Worm (Caenorhabditis elegans): Measurements from ENCODE around the gene attf-3.

Gene attf-3

DNA sequence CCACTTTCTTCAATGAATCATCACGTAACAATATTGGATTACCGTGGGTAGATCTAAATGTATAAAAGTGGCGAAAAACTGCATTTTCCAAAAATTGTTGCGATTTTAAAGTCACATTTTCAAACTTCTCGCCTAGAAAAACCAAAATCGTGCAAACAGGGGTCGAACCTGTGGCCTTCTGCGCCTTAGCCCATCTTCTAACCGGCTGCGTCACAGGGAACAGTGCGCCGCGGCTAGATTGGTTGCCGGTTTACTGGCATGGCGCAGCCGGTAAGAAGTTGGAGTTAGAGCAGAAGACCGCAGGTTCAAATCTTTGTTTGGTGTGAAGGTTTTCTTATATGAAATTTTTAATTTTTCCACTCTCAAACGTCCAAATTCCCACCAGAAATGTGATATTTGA, 37.1 kb downstream of the attf-3 start:
- TF ChIP-seq ama-1 (optimal IDR thresholded peaks at IDR 0.05) (no peak), nhr-6 (tag; optimal IDR thresholded peaks at IDR 0.05) (no peak), nhr-129 (tag; optimal IDR thresholded peaks at IDR 0.05) (no peak), zag-1 (tag; optimal IDR thresholded peaks at IDR 0.05) (no peak), nhr-12 (tag; optimal IDR thresholded peaks at IDR 0.05) (no peak), F13H6.1 (tag; optimal IDR thresholded peaks at IDR 0.05) (no peak), lin-11 (tag; optimal IDR thresholded peaks at IDR 0.05) (no peak), lsy-2 (tag; optimal IDR thresholded peaks at IDR 0.05) (no peak), snpc-4 (tag; optimal IDR thresholded peaks at IDR 0.05) (no peak), aly-2 (tag; optimal IDR thresholded peaks at IDR 0.05) (no peak), C34F6.9 (tag; optimal IDR thresholded peaks at IDR 0.05) (no peak), blmp-1 (tag; optimal IDR thresholded peaks at IDR 0.05; ENCODE audit: insufficient read depth) (no peak), sma-9 (GFP tag; optimal IDR thresholded peaks at IDR 0.05) (no peak), sma-9 (tag; optimal IDR thresholded peaks at IDR 0.05) (no peak), ztf-11 (tag; optimal IDR thresholded peaks at IDR 0.05) (no peak)

DNA sequence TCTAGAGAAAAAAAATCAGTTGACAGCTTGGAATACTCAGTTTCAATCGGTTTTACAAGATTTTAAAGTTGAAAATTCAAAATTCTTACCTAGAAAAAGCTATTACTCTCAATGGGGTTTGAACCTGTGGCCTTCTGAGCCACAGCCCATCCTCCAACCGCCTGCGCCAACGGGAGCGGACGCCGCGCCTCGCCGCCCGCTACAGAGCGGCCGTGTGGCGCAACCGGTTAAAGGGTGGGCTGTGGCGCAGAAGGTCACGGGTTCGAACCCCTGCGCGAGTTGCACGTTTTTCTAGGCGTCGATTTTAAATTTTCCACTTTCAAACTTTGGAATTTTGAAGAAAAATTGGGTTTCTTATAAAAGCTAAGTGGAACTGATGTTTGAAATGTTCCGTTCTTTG, 37.9 kb downstream of the attf-3 start:
- TF ChIP-seq unc-39 (tag; optimal IDR thresholded peaks at IDR 0.05) = no peak
- TF ChIP-seq lin-13 (GFP tag; optimal IDR thresholded peaks at IDR 0.05) = no peak
- no peak for TF ChIP-seq ztf-4 (tag; optimal IDR thresholded peaks at IDR 0.05)
- TF ChIP-seq elt-3 (tag; optimal IDR thresholded peaks at IDR 0.05) = no peak
- no peak for TF ChIP-seq alr-1 (tag; optimal IDR thresholded peaks at IDR 0.05)
- TF ChIP-seq nhr-11 (tag; optimal IDR thresholded peaks at IDR 0.05) = no peak
- no peak for TF ChIP-seq mab-5 (tag; optimal IDR thresholded peaks at IDR 0.05)
- TF ChIP-seq nhr-25 (tag; optimal IDR thresholded peaks at IDR 0.05) = no peak
- no peak for TF ChIP-seq ztf-11 (tag; optimal IDR thresholded peaks at IDR 0.05)
- no peak for TF ChIP-seq crh-2 (tag; optimal IDR thresholded peaks at IDR 0.05)
- no peak for TF ChIP-seq ztf-1 (GFP tag; conservative IDR thresholded peaks at IDR 0.05)

DNA sequence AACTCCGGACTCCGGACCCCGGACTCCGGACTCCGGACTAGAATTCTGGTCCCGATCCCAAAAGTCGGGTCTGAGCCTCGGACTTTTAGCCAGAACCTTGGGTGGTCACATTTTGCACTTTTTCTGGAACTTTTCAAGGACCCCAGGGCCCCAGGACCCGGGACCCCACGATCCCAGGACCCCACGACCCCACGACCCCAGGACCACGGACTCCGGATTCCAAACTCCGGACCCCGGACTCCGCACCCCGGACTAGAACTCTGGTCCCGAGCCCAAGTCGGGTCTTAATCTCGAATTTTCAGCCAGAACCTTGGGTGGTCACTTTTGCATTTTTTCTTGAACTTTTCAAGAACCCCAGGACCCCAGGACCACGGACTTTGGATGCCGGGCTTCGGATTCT, 43.5 kb downstream of the attf-3 start:
- no peak for TF ChIP-seq ZK546.5 (tag; optimal IDR thresholded peaks at IDR 0.05)
- no peak for TF ChIP-seq dmd-4 (tag; optimal IDR thresholded peaks at IDR 0.05)
- no peak for TF ChIP-seq ztf-11 (tag; optimal IDR thresholded peaks at IDR 0.05)
- no peak for TF ChIP-seq unc-39 (tag; optimal IDR thresholded peaks at IDR 0.05)
- TF ChIP-seq egl-27 (tag; optimal IDR thresholded peaks at IDR 0.05) = no peak
- TF ChIP-seq mdl-1 (tag; optimal IDR thresholded peaks at IDR 0.05) = no peak
- no peak for TF ChIP-seq lsy-2 (tag; optimal IDR thresholded peaks at IDR 0.05)
- no peak for TF ChIP-seq gmeb-1 (tag; optimal IDR thresholded peaks at IDR 0.05)
- no peak for TF ChIP-seq ceh-82 (tag; optimal IDR thresholded peaks at IDR 0.05)
- no peak for TF ChIP-seq mbf-1 (tag; optimal IDR thresholded peaks at IDR 0.05)
- no peak for TF ChIP-seq nhr-11 (tag; optimal IDR thresholded peaks at IDR 0.05)
- TF ChIP-seq crh-2 (tag; optimal IDR thresholded peaks at IDR 0.05) = no peak
- no peak for TF ChIP-seq blmp-1 (tag; optimal IDR thresholded peaks at IDR 0.05; ENCODE audit: insufficient read depth)
- TF ChIP-seq sma-9 (GFP tag; optimal IDR thresholded peaks at IDR 0.05) = no peak
- no peak for TF ChIP-seq sma-9 (tag; optimal IDR thresholded peaks at IDR 0.05)
- no peak for TF ChIP-seq lin-13 (GFP tag; optimal IDR thresholded peaks at IDR 0.05)
- no peak for TF ChIP-seq sma-3 (GFP tag; optimal IDR thresholded peaks at IDR 0.05)

DNA sequence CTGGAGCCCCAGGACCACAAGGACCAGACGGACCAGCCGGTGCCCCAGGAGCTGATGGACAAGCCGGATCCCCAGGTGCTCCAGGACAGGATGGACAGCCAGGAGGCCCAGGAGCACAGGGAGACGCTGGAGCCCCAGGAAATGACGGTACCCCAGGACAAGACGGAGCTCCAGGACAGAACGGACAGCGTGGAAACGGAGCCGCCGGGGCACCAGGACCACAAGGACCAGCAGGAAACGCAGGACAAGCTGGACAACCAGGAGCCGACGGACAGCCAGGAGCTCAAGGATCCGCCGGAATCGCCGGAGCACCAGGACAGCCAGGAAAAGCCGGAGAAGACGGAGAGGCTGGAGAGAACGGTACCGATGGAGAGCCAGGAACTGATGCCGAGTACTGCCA, 44.7 kb downstream of the attf-3 start:
- TF ChIP-seq ztf-4 (tag; optimal IDR thresholded peaks at IDR 0.05) (no peak), sma-3 (GFP tag; optimal IDR thresholded peaks at IDR 0.05) (no peak), lin-39 (tag; optimal IDR thresholded peaks at IDR 0.05) (no peak)

DNA sequence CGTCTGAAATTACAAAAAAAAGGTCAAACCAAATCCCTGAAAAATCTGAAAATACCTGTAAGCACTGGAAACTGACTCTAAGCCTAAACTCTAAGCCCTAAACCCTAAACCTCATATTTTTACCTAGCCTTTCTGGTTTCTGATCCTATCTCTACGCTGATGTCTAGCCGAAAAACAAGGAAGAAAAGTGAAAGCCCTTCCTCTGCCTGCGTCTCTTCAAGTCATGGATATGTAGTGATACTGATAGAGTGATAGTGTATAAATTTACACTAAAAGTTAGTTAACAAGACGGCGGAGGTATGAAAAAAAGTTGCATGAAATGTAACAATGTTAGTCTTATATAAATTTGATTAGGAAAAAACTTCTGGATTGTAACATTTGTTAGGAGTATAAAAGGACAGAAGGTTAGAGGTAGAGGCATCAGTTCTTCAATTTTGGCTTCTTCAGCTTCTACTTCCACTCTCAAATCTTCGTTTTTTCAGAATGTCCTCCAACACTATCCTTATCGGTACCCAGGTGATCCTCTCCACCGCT, 45.5 kb downstream of the attf-3 start, which contains the start of gene col-88:
Gene col-88, plus strand, starts transcription at position 484 of the 534 bp plus-strand sequence.
- TF ChIP-seq blmp-1 (tag; optimal IDR thresholded peaks at IDR 0.05; ENCODE audit: insufficient read depth) = peak; percentile 3
- TF ChIP-seq ztf-1 (GFP tag; conservative IDR thresholded peaks at IDR 0.05) = no peak

DNA sequence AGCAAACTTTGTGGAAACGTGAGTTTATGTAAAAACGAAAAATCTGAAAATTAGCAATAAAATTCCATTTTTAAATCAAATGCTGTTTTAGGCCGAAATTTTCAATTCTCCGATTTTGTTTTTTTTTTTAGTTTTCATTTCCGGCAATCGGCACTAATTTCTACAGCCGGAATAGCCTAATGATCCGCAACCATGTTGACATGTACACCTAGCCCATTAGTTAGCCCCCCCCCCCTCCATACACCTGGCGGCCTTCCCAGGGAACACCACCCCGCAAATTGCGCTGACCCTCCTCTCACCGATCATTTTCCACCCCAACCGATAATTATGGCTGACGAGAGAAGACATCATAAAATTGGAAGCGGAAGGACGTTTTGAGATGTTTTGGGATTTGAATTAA, 46.7 kb downstream of the attf-3 start:
- TF ChIP-seq nhr-21 (tag; optimal IDR thresholded peaks at IDR 0.05) (no peak), nhr-129 (tag; optimal IDR thresholded peaks at IDR 0.05) (no peak), nhr-25 (tag; optimal IDR thresholded peaks at IDR 0.05) (no peak), egl-27 (tag; optimal IDR thresholded peaks at IDR 0.05) (no peak), Y55F3AM.14 (GFP tag; optimal IDR thresholded peaks at IDR 0.05) (no peak), unc-62 (GFP tag; optimal IDR thresholded peaks at IDR 0.05) (no peak), gmeb-1 (tag; optimal IDR thresholded peaks at IDR 0.05) (no peak), nhr-6 (tag; optimal IDR thresholded peaks at IDR 0.05) (no peak), mdl-1 (tag; optimal IDR thresholded peaks at IDR 0.05) (no peak), nhr-11 (tag; optimal IDR thresholded peaks at IDR 0.05) (no peak), lin-11 (tag; optimal IDR thresholded peaks at IDR 0.05) (no peak), sma-3 (GFP tag; optimal IDR thresholded peaks at IDR 0.05) (no peak), R02D3.7 (tag; optimal IDR thresholded peaks at IDR 0.05) (no peak), nhr-237 (tag; optimal IDR thresholded peaks at IDR 0.05) (no peak), unc-39 (tag; optimal IDR thresholded peaks at IDR 0.05) (no peak), mab-5 (tag; optimal IDR thresholded peaks at IDR 0.05) (no peak)

Measured in whole organism, L2 larva.